Worm (Caenorhabditis elegans): ENCODE measurements around the gene Y41C4A.21.

Gene Y41C4A.21

ce11 chrIII:11727010-11727409 lies 5.1 kb upstream of the Y41C4A.21 start:
- no peak for TF ChIP-seq unc-30 (tag; optimal IDR thresholded peaks at IDR 0.05)
- peak; percentile 44 for TF ChIP-seq elt-2 (tag; optimal IDR thresholded peaks at IDR 0.05)
- TF ChIP-seq elt-3 (tag; optimal IDR thresholded peaks at IDR 0.05), result peak in 5 of 6 experiments; percentile 41 to 96 (median 91)
- peak; percentile 30 for TF ChIP-seq blmp-1 (tag; optimal IDR thresholded peaks at IDR 0.05)
- no peak for TF ChIP-seq nhr-77 (tag; optimal IDR thresholded peaks at IDR 0.05)

DNA sequence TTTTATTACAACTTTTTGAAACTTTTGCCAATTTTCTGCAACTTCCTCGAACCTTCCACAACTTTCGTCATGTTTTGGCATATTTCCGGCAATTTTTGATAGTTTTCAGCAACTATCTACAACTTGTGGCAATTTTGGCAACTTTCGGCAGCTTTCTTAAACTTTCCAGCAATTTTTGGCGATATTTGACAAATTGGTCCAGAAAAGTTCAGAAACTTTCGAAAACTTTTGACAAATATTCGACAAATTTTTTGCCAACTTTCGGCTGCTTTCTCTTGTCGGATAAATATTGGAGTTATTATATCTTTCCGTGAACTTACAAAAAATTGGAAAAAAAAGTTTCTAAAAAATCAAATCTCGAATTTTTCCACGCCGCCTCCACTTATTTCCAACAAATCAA lies 1.8 kb upstream of the Y41C4A.21 start, which contains the start of gene Y41C4A.18:
Gene Y41C4A.18, plus strand, starts transcription at position 301 of the 400 bp plus-strand sequence.
- TF ChIP-seq C34B4.2 (tag; optimal IDR thresholded peaks at IDR 0.05), result no peak
- no peak for TF ChIP-seq swsn-7 (tag; optimal IDR thresholded peaks at IDR 0.05)
- no peak for TF ChIP-seq efl-3 (GFP tag; optimal IDR thresholded peaks at IDR 0.05)
- no peak for TF ChIP-seq dpl-1 (GFP tag; optimal IDR thresholded peaks at IDR 0.05)
- TF ChIP-seq nhr-84 (tag; optimal IDR thresholded peaks at IDR 0.05), result no peak
- no peak for TF ChIP-seq elt-3 (tag; optimal IDR thresholded peaks at IDR 0.05)
- no peak for TF ChIP-seq fkh-10 (GFP tag; optimal IDR thresholded peaks at IDR 0.05)
- TF ChIP-seq nhr-12 (tag; optimal IDR thresholded peaks at IDR 0.05), result no peak
- no peak for TF ChIP-seq pax-3 (tag; optimal IDR thresholded peaks at IDR 0.05)
- TF ChIP-seq sptf-1 (tag; optimal IDR thresholded peaks at IDR 0.05), result no peak

DNA sequence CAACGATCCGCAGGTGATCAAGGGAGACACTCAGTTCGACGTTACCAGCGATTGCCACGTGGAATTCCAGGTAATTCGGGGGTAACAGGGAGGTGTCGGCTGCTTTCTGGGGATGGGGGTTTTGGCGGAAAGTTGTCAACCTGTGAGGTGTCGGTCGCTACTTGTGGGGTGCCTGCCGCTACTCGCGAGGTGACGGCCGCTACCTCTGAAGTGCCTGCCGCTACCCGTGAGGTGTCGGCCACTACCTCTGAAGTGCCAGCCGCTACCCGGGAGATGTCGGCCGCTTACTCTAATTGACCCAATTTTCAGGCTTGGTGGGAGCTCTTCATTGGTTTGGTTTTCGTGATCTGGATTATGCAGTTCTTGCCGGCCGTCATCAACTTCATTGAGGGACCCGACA lies 1.3 kb upstream of the Y41C4A.21 start:
- TF ChIP-seq efl-1 (optimal IDR thresholded peaks at IDR 0.05) (no peak), efl-1 (GFP tag; optimal IDR thresholded peaks at IDR 0.05 in 1 of 2) (peak in 1 of 2 experiments; percentile 65), tbx-2 (tag; optimal IDR thresholded peaks at IDR 0.05) (no peak)

- peak; percentile 56 for TF ChIP-seq blmp-1 (tag; optimal IDR thresholded peaks at IDR 0.05)
- TF ChIP-seq efl-1 (optimal IDR thresholded peaks at IDR 0.05), result no peak
- TF ChIP-seq efl-1 (GFP tag; optimal IDR thresholded peaks at IDR 0.05 in 1 of 2), result peak in 1 of 2 experiments; percentile 69
- TF ChIP-seq hlh-17 (GFP tag; optimal IDR thresholded peaks at IDR 0.05; ENCODE audit: borderline replicate concordance), result no peak
Observed at ce11 chrIII:11731491-11731890, 665 bp upstream of the Y41C4A.21 start.

DNA sequence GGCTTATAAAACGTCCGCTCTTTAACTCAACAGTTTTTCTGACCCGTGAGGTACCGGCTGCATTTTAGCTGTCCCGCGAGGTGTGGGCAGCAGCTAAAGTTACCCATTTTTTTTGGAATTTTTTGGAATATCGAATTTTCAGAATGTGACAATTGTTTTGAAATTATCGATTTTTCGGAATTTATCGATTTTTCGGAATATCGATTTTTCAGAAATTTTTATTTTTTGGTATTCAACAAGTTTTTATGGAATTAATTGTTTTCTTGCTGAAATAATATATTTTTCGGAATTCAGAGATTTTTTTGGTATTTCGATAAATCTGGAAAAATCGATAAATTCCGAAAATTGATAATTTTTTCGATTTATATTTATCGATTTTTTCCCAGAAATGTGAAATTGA lies 787 bp downstream of the Y41C4A.21 start:
- TF ChIP-seq unc-98 (GFP tag; IDR thresholded peaks at IDR 0.05), result no peak
- TF ChIP-seq aha-1 (tag; optimal IDR thresholded peaks at IDR 0.05), result no peak
- TF ChIP-seq sptf-1 (tag; optimal IDR thresholded peaks at IDR 0.05), result no peak
- TF ChIP-seq lin-39 (tag; optimal IDR thresholded peaks at IDR 0.05), result no peak
- no peak for TF ChIP-seq ceh-82 (tag; optimal IDR thresholded peaks at IDR 0.05)
- no peak for TF ChIP-seq F16B12.6 (tag; optimal IDR thresholded peaks at IDR 0.05)
- no peak for TF ChIP-seq lir-3 (tag; optimal IDR thresholded peaks at IDR 0.05; ENCODE audit: poor library complexity)
- TF ChIP-seq ceh-63 (GFP tag; optimal IDR thresholded peaks at IDR 0.05), result no peak
- no peak for TF ChIP-seq nhr-85 (tag)
- no peak for TF ChIP-seq nhr-237 (tag; optimal IDR thresholded peaks at IDR 0.05)
- no peak for TF ChIP-seq nhr-11 (tag; optimal IDR thresholded peaks at IDR 0.05)
- TF ChIP-seq xbp-1 (tag; optimal IDR thresholded peaks at IDR 0.05), result no peak
- no peak for TF ChIP-seq skn-1 (tag; optimal IDR thresholded peaks at IDR 0.05)
- TF ChIP-seq fkh-8 (tag; optimal IDR thresholded peaks at IDR 0.05), result no peak

ce11 chrIII:11737527-11737926 lies 5.4 kb downstream of the Y41C4A.21 start, which contains the start of gene sup-1:
sup-1 (minus strand) TSS chrIII:11737627.
- no peak for TF ChIP-seq zag-1 (tag; optimal IDR thresholded peaks at IDR 0.05)

- peak; percentile 84 for TF ChIP-seq blmp-1 (tag; optimal IDR thresholded peaks at IDR 0.05)
- TF ChIP-seq Y116A8C.19 (tag; optimal IDR thresholded peaks at IDR 0.05; ENCODE audit: borderline replicate concordance), result no peak
- TF ChIP-seq C04F5.9 (tag; optimal IDR thresholded peaks at IDR 0.05), result no peak
- TF ChIP-seq mdl-1 (tag; optimal IDR thresholded peaks at IDR 0.05), result peak in 1 of 2 experiments; percentile 11
- TF ChIP-seq nhr-85 (tag), result peak; percentile 85
- TF ChIP-seq snu-23 (GFP tag; optimal IDR thresholded peaks at IDR 0.05), result peak; percentile 70
- peak; percentile 26 for TF ChIP-seq snpc-4 (tag; optimal IDR thresholded peaks at IDR 0.05)
- TF ChIP-seq mep-1 (tag; optimal IDR thresholded peaks at IDR 0.05), result no peak
- peak; percentile 25 for TF ChIP-seq unc-130 (tag; optimal IDR thresholded peaks at IDR 0.05)
- peak; percentile 20; the same call in 1 of the 2 replicates for TF ChIP-seq isw-1 (GFP tag; IDR thresholded peaks at IDR 0.05)
- no peak for TF ChIP-seq unc-62 (GFP tag; optimal IDR thresholded peaks at IDR 0.05)
- peak; percentile 87 for TF ChIP-seq lin-14 (GFP tag; optimal IDR thresholded peaks at IDR 0.05)
- TF ChIP-seq irx-1 (tag; optimal IDR thresholded peaks at IDR 0.05), result no peak
- peak; percentile 43 to 48 for TF ChIP-seq efl-1 (optimal IDR thresholded peaks at IDR 0.05)
- TF ChIP-seq efl-1 (GFP tag; optimal IDR thresholded peaks at IDR 0.05 in 1 of 2), result peak; percentile 31 to 33
- TF ChIP-seq ceh-82 (tag; optimal IDR thresholded peaks at IDR 0.05), result peak in 2 of 3 experiments; percentile 13 to 46
- TF ChIP-seq zag-1 (tag; optimal IDR thresholded peaks at IDR 0.05), result peak; percentile 28
Observed at ce11 chrIII:11738482-11738881, 6.3 kb downstream of the Y41C4A.21 start.

Data from whole organism, L1 larva.